Worm (Caenorhabditis elegans) whole organism, L1 larva: ENCODE measurements around the gene nep-21.

Source experiments
- ceh-63 ChIP-seq: fragments of 200-800 bp; sonication (Bioruptor generic); optimal IDR thresholded peaks from 2 replicates; lab custom pipeline; 2018; ENCODE audit warnings: mild to moderate bottlenecking, missing genetic modification characterization, missing compliant biosample characterization
- ceh-82 ChIP-seq, 3 experiments: fragments of 150-350 bp in 1 of 3; sonication (generic microtip) in 2 of 3; optimal IDR thresholded peaks; 2 replicates each; lab custom pipeline; 2014 to 2017; ENCODE audit warnings: missing biosample characterization in 3 of 3, missing genetic modification characterization in 3 of 3
- egl-27 ChIP-seq, 2 experiments: fragments of 150-350 bp in 1 of 2; sonication (generic microtip); optimal IDR thresholded peaks; 3 replicates each; lab custom pipeline; 2017 to 2018; ENCODE audit warnings: missing biosample characterization in 2 of 2, missing genetic modification characterization in 2 of 2, missing genetic modification reagents in 2 of 2
- hlh-4 ChIP-seq: sonication (generic microtip); optimal IDR thresholded peaks from 2 replicates; lab custom pipeline; 2016; ENCODE audit warnings: mild to moderate bottlenecking, missing genetic modification characterization, missing compliant biosample characterization
- nhr-12 ChIP-seq: sonication (generic microtip); optimal IDR thresholded peaks from 2 replicates; lab custom pipeline; 2017; ENCODE audit warnings: missing biosample characterization, missing genetic modification characterization
- nhr-77 ChIP-seq: fragments of 150-350 bp; optimal IDR thresholded peaks from 2 replicates; lab custom pipeline; 2014; ENCODE audit warnings: missing biosample characterization, missing genetic modification characterization
- pax-3 ChIP-seq: fragments of 200-800 bp; sonication (Bioruptor generic); optimal IDR thresholded peaks from 2 replicates; lab custom pipeline; 2018; ENCODE audit warnings: mild to moderate bottlenecking, missing genetic modification characterization, moderate library complexity, missing compliant biosample characterization
- rnt-1 ChIP-seq: sonication (generic microtip); optimal IDR thresholded peaks from 2 replicates; lab custom pipeline; 2016; ENCODE audit warnings: mild to moderate bottlenecking, missing genetic modification characterization, moderate library complexity, missing compliant biosample characterization
- swsn-7 ChIP-seq: sonication (generic microtip); optimal IDR thresholded peaks from 2 replicates; lab custom pipeline; 2016; ENCODE audit warnings: missing genetic modification characterization, missing compliant biosample characterization
- unc-62 ChIP-seq: fragments of 150-350 bp; optimal IDR thresholded peaks from 2 replicates; lab custom pipeline; 2014; ENCODE audit warnings: missing biosample characterization, missing genetic modification reagents, missing genetic modification characterization

ce11 chrV:14252025-14252424 is 25.8 kb upstream of the nep-21 start, which contains the start of gene K02E11.5:
- TF ChIP-seq swsn-7 (tag; lab: Kevin White, UChicago), result no peak
- no peak for TF ChIP-seq ceh-63 (GFP tag; lab: Kevin White, UChicago)
- TF ChIP-seq nhr-77 (tag; lab: Kevin White, UChicago), result no peak
- TF ChIP-seq hlh-4 (tag; lab: Kevin White, UChicago), result no peak
- no peak for TF ChIP-seq nhr-12 (tag; lab: Kevin White, UChicago)
- TF ChIP-seq ceh-82 (tag; optimal IDR thresholded peaks at IDR 0.05; lab: Kevin White, UChicago), result no peak
- TF ChIP-seq unc-62 (GFP tag; lab: Kevin White, UChicago), result no peak
- TF ChIP-seq pax-3 (tag; lab: Kevin White, UChicago), result no peak
- no peak for TF ChIP-seq rnt-1 (tag; lab: Kevin White, UChicago)
- no peak for TF ChIP-seq egl-27 (tag; optimal IDR thresholded peaks at IDR 0.05; lab: Kevin White, UChicago)
